Worm (Caenorhabditis elegans) whole organism, mixed stage, embryonic: ENCODE measurements around the gene ZC477.7.

ENCODE experiments used
- M03D4.4 ChIP-seq: sonication (generic microtip); optimal IDR thresholded peaks from 2 replicates; lab custom pipeline; 2017; ENCODE audit warnings: mild to moderate bottlenecking, missing genetic modification characterization, missing compliant biosample characterization
- bed-3 ChIP-seq: fragments of 200-800 bp; sonication (Bioruptor generic); optimal IDR thresholded peaks from 3 replicates; lab custom pipeline; 2018; ENCODE audit warnings: mild to moderate bottlenecking, missing genetic modification characterization, moderate library complexity, missing compliant biosample characterization
- blmp-1 ChIP-seq: fragments of 150-350 bp; optimal IDR thresholded peaks from 2 replicates; lab custom pipeline; 2014; ENCODE audit warnings: missing biosample characterization, missing genetic modification characterization
- ceh-39 ChIP-seq: fragments of 150-350 bp; optimal IDR thresholded peaks from 2 replicates; lab custom pipeline; 2014; ENCODE audit warnings: missing biosample characterization, missing genetic modification characterization
- ceh-43 ChIP-seq: fragments of 200-800 bp; sonication (Bioruptor generic); optimal IDR thresholded peaks from 2 replicates; lab custom pipeline; 2018; ENCODE audit warnings: mild to moderate bottlenecking, missing genetic modification characterization, moderate library complexity, missing compliant biosample characterization
- ceh-83 ChIP-seq: fragments of 200-800 bp; sonication (Bioruptor generic); optimal IDR thresholded peaks from 2 replicates; lab custom pipeline; 2018; ENCODE audit warnings: mild to moderate bottlenecking, missing genetic modification characterization, missing compliant biosample characterization
- ces-1 ChIP-seq: fragments of 150-350 bp; optimal IDR thresholded peaks from 2 replicates; lab custom pipeline; 2014; ENCODE audit warnings: missing biosample characterization, missing genetic modification reagents, missing genetic modification characterization
- cnd-1 ChIP-seq: fragments of 200-800 bp; sonication (Bioruptor generic); optimal IDR thresholded peaks from 2 replicates; lab custom pipeline; 2018; ENCODE audit warnings: mild to moderate bottlenecking, missing genetic modification characterization, missing compliant biosample characterization
- drap-1 ChIP-seq: fragments of 200-800 bp; sonication (Bioruptor generic); optimal IDR thresholded peaks from 3 replicates; lab custom pipeline; 2018; ENCODE audit warnings: mild to moderate bottlenecking, missing genetic modification characterization, missing compliant biosample characterization
- elt-1 ChIP-seq: sonication (generic microtip); optimal IDR thresholded peaks from 2 replicates; lab custom pipeline; 2017; ENCODE audit warnings: missing genetic modification characterization, mild to moderate bottlenecking, missing compliant biosample characterization, antibody characterized with exemption, moderate library complexity, borderline replicate concordance; ENCODE audit not compliant: insufficient read depth
- elt-3 ChIP-seq: fragments of 150-350 bp; optimal IDR thresholded peaks from 2 replicates; lab custom pipeline; 2014; ENCODE audit warnings: missing biosample characterization, missing genetic modification characterization
- flh-1 ChIP-seq: fragments of 200-800 bp; sonication (Bioruptor generic); optimal IDR thresholded peaks from 2 replicates; lab custom pipeline; 2018; ENCODE audit warnings: mild to moderate bottlenecking, missing genetic modification characterization, moderate library complexity, missing compliant biosample characterization
- ham-2 ChIP-seq: fragments of 200-800 bp; sonication (Bioruptor generic); optimal IDR thresholded peaks from 2 replicates; lab custom pipeline; 2018; ENCODE audit warnings: mild to moderate bottlenecking, missing genetic modification characterization, missing compliant biosample characterization
- hlh-1 ChIP-seq: fragments of 150-350 bp; optimal IDR thresholded peaks from 2 replicates; lab custom pipeline; 2014; ENCODE audit warnings: missing biosample characterization, missing genetic modification reagents, missing genetic modification characterization
- lin-13 ChIP-seq: fragments of 150-350 bp; optimal IDR thresholded peaks from 2 replicates; lab custom pipeline; 2014; ENCODE audit warnings: missing biosample characterization, missing genetic modification characterization
- lsy-2 ChIP-seq: fragments of 150-350 bp; optimal IDR thresholded peaks from 2 replicates; lab custom pipeline; 2014; ENCODE audit warnings: missing biosample characterization, missing genetic modification characterization
- mab-5 ChIP-seq: fragments of 150-350 bp; optimal IDR thresholded peaks from 2 replicates; lab custom pipeline; 2014; ENCODE audit warnings: missing biosample characterization, missing genetic modification characterization
- mep-1 ChIP-seq: fragments of 150-350 bp; optimal IDR thresholded peaks from 2 replicates; lab custom pipeline; 2017; ENCODE audit warnings: missing biosample characterization, missing genetic modification reagents, missing genetic modification characterization, inconsistent platforms
- mls-2 ChIP-seq: sonication (generic microtip); optimal IDR thresholded peaks from 2 replicates; lab custom pipeline; 2016; ENCODE audit warnings: mild to moderate bottlenecking, missing genetic modification characterization, moderate library complexity, missing compliant biosample characterization
- nhr-12 ChIP-seq: fragments of 150-350 bp; optimal IDR thresholded peaks from 2 replicates; lab custom pipeline; 2014; ENCODE audit warnings: missing biosample characterization, missing genetic modification characterization
- nhr-2 ChIP-seq: fragments of 150-350 bp; optimal IDR thresholded peaks from 2 replicates; lab custom pipeline; 2014; ENCODE audit warnings: missing biosample characterization, missing genetic modification characterization
- nhr-237 ChIP-seq: fragments of 150-350 bp; optimal IDR thresholded peaks from 2 replicates; lab custom pipeline; 2014; ENCODE audit warnings: missing biosample characterization, missing genetic modification characterization
- nhr-28 ChIP-seq: fragments of 150-350 bp; optimal IDR thresholded peaks from 2 replicates; lab custom pipeline; 2014; ENCODE audit warnings: missing biosample characterization, missing genetic modification characterization
- pha-4 ChIP-seq: fragments of 150-350 bp; optimal IDR thresholded peaks from 2 replicates; lab custom pipeline; 2018; ENCODE audit warnings: missing biosample characterization, missing genetic modification reagents, missing genetic modification characterization
- sem-2 ChIP-seq: fragments of 200-800 bp; sonication (Bioruptor generic); optimal IDR thresholded peaks from 2 replicates; lab custom pipeline; 2018; ENCODE audit warnings: mild to moderate bottlenecking, missing genetic modification characterization, missing compliant biosample characterization
- snpc-4 ChIP-seq: fragments of 150-350 bp; optimal IDR thresholded peaks from 2 replicates; lab custom pipeline; 2014; ENCODE audit warnings: missing biosample characterization, missing genetic modification characterization
- tbx-8 ChIP-seq: fragments of 200-800 bp; sonication (Bioruptor generic); optimal IDR thresholded peaks from 2 replicates; lab custom pipeline; 2018; ENCODE audit warnings: mild to moderate bottlenecking, missing genetic modification characterization, moderate library complexity, missing compliant biosample characterization
- unc-120 ChIP-seq: sonication (generic microtip); optimal IDR thresholded peaks from 2 replicates; lab custom pipeline; 2017; ENCODE audit warnings: missing genetic modification characterization, missing compliant biosample characterization; ENCODE audit not compliant: poor library complexity, severe bottlenecking
- zip-8 ChIP-seq: fragments of 150-350 bp; optimal IDR thresholded peaks from 2 replicates; lab custom pipeline; 2014; ENCODE audit warnings: missing biosample characterization, missing genetic modification characterization
- ztf-11 ChIP-seq: fragments of 150-350 bp; optimal IDR thresholded peaks from 2 replicates; lab custom pipeline; 2014; ENCODE audit warnings: missing biosample characterization, missing genetic modification characterization

The ZC477.7 gene

DNA sequence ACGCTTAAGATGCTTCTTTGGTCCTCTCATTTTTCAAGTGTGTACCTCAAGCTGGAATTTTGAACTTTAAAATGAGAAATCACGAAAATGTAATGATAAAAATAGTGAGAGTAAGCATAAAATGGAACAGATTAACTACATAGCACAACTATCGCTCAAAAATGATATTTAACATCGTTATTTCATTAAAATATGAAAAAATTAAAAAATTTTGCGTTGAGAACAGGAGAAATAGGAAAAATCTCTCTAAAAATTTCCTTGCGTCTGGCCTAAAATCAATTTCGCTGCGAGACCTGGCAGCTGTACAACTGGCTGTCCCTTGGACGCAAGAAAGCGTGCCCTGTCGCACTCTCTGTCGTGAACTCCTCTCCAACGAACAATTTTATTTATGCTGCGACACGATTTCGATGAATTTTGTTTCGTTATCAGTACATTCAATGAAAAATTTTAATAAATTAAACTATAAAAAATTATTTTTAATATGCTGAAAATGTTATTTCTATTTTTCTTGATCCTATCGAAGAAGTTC is 26.6 kb downstream of the ZC477.7 start, which contains the start of gene rps-4 (continued):
- no peak for TF ChIP-seq ceh-43

- no peak for TF ChIP-seq ceh-39 (tag; lab: Kevin White, UChicago)
- no peak for TF ChIP-seq zip-8
- no peak for TF ChIP-seq nhr-12 (tag; lab: Kevin White, UChicago)
- no peak for TF ChIP-seq nhr-237 (tag; lab: Kevin White, UChicago)
- TF ChIP-seq ces-1: no peak
- no peak for TF ChIP-seq mab-5
- TF ChIP-seq hlh-1 (tag; lab: Kevin White, UChicago): no peak
- no peak for TF ChIP-seq snpc-4 (tag; lab: Kevin White, UChicago)
- no peak for TF ChIP-seq mls-2 (tag; lab: Kevin White, UChicago)
- no peak for TF ChIP-seq tbx-8
- no peak for TF ChIP-seq nhr-2
- no peak for TF ChIP-seq blmp-1 (tag; lab: Kevin White, UChicago)
- no peak for TF ChIP-seq nhr-28 (tag; lab: Kevin White, UChicago)
- no peak for TF ChIP-seq M03D4.4
- no peak for TF ChIP-seq unc-120 (tag; lab: Kevin White, UChicago)
- no peak for TF ChIP-seq cnd-1 (tag; lab: Kevin White, UChicago)
- no peak for TF ChIP-seq flh-1 (GFP tag; lab: Kevin White, UChicago)
- TF ChIP-seq elt-3 (tag; lab: Kevin White, UChicago): no peak
Measured at ce11 chrIV:7083976-7084375, 27.3 kb downstream of the ZC477.7 start.

DNA sequence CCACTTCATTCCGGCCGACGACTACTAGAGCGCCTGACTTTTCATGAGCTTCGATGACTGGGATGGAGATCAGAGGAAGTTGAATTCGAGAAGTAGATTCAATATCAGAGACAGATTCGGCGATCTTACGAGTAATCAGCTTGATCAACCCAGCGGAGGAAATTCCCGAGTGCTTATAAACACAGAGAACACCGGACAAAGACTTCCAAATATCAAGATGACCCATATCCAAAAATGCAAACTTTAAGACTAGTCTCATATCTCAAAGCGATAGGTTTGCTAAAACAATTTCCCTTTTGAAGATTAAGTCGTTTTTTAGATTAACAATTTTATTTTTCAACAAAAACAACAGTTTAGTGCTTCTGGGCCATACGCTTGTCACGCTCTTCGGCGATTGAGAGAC is 27.9 kb downstream of the ZC477.7 start, which contains the start of gene Y43B11AR.3:
Y43B11AR.3 (minus strand) TSS at position 335 of the 403 bp plus-strand sequence.
- TF ChIP-seq mls-2 (tag; lab: Kevin White, UChicago) (no peak), ceh-43 (no peak), drap-1 (GFP tag; lab: Kevin White, UChicago) (no peak), ces-1 (no peak), mab-5 (no peak), elt-3 (tag; lab: Kevin White, UChicago) (no peak), mep-1 (tag; lab: Kevin White, UChicago) (no peak), nhr-2 (no peak), elt-1 (tag; lab: Kevin White, UChicago) (no peak), blmp-1 (tag; lab: Kevin White, UChicago) (no peak), M03D4.4 (no peak), sem-2 (GFP tag; lab: Kevin White, UChicago) (no peak), ceh-83 (GFP tag; lab: Kevin White, UChicago) (no peak), unc-120 (tag; lab: Kevin White, UChicago) (no peak), ham-2 (GFP tag; lab: Kevin White, UChicago) (no peak), nhr-12 (tag; lab: Kevin White, UChicago) (no peak), tbx-8 (no peak), lin-13 (tag; lab: Kevin White, UChicago) (no peak)

ce11 chrIV:7081214-7081613 is 30.0 kb downstream of the ZC477.7 start, which contains the start of gene Y43B11AR.1:
TSS of gene Y43B11AR.1 (plus strand) at chrIV:7081514.
- TF ChIP-seq nhr-28 (tag; lab: Kevin White, UChicago) (no peak), lin-13 (tag; lab: Kevin White, UChicago) (no peak), pha-4 (tag; lab: Kevin White, UChicago) (no peak), M03D4.4 (no peak), nhr-237 (tag; lab: Kevin White, UChicago) (no peak), elt-1 (tag; lab: Kevin White, UChicago) (no peak), ztf-11 (no peak), snpc-4 (tag; lab: Kevin White, UChicago) (no peak), ceh-83 (GFP tag; lab: Kevin White, UChicago) (no peak), tbx-8 (no peak), hlh-1 (tag; lab: Kevin White, UChicago) (no peak), nhr-12 (tag; lab: Kevin White, UChicago) (no peak), mls-2 (tag; lab: Kevin White, UChicago) (no peak), ham-2 (GFP tag; lab: Kevin White, UChicago) (no peak), zip-8 (no peak), unc-120 (tag; lab: Kevin White, UChicago) (no peak), mep-1 (tag; lab: Kevin White, UChicago) (no peak), bed-3 (GFP tag; lab: Kevin White, UChicago) (no peak), flh-1 (GFP tag; lab: Kevin White, UChicago) (no peak)

ce11 chrIV:7075063-7075462 is 36.2 kb downstream of the ZC477.7 start, which contains the start of gene srg-50:
TSS of gene srg-50 (minus strand) at chrIV:7075163.
- TF ChIP-seq bed-3 (GFP tag; lab: Kevin White, UChicago): no peak
- TF ChIP-seq hlh-1 (tag; lab: Kevin White, UChicago): no peak
- no peak for TF ChIP-seq cnd-1 (tag; lab: Kevin White, UChicago)
- TF ChIP-seq lsy-2 (tag; lab: Kevin White, UChicago): no peak
